Worm (Caenorhabditis elegans) whole organism, L3 larva: Measurements from ENCODE around the gene B0035.3.
A peak's percentile ranks its signal among the peaks of the same experiment; 100 is the strongest.

Experiments used
- ama-1 ChIP-seq: fragments of 150-350 bp; optimal IDR thresholded peaks from 2 replicates; lab custom pipeline; 2018
- ceh-28 ChIP-seq: fragments of 150-350 bp; optimal IDR thresholded peaks from 2 replicates; lab custom pipeline; 2014; ENCODE audit warnings: missing biosample characterization, missing genetic modification reagents, missing genetic modification characterization
- ceh-82 ChIP-seq: fragments of 150-350 bp; optimal IDR thresholded peaks from 2 replicates; lab custom pipeline; 2014; ENCODE audit warnings: missing biosample characterization, missing genetic modification characterization
- ceh-9 ChIP-seq: sonication (generic microtip); optimal IDR thresholded peaks from 2 replicates; lab custom pipeline; 2018; ENCODE audit warnings: missing biosample characterization, missing genetic modification characterization
- daf-12 ChIP-seq: fragments of 150-350 bp; optimal IDR thresholded peaks from 2 replicates; lab custom pipeline; 2014; ENCODE audit warnings: missing biosample characterization, missing genetic modification reagents, missing genetic modification characterization
- egl-27 ChIP-seq: sonication (generic microtip); optimal IDR thresholded peaks from 4 replicates; lab custom pipeline; 2017; ENCODE audit warnings: missing biosample characterization, missing genetic modification reagents, missing genetic modification characterization
- egl-5 ChIP-seq: fragments of 150-350 bp; optimal IDR thresholded peaks from 2 replicates; lab custom pipeline; 2017; ENCODE audit warnings: missing biosample characterization, missing genetic modification reagents, missing genetic modification characterization, inconsistent platforms
- elt-1 ChIP-seq: fragments of 150-350 bp; optimal IDR thresholded peaks from 2 replicates; lab custom pipeline; 2014; ENCODE audit warnings: missing biosample characterization, missing genetic modification characterization
- elt-2 ChIP-seq: sonication (generic microtip); optimal IDR thresholded peaks from 2 replicates; lab custom pipeline; 2016; ENCODE audit warnings: missing genetic modification reagents, mild to moderate bottlenecking, missing genetic modification characterization, missing compliant biosample characterization
- elt-3 ChIP-seq, 3 experiments: fragments of 150-350 bp in 1 of 3; sonication (generic microtip) in 2 of 3; optimal IDR thresholded peaks; 2 replicates in 2 of 3; 4 replicates in 1 of 3; lab custom pipeline; 2014 to 2017; ENCODE audit warnings: missing biosample characterization in 3 of 3, missing genetic modification characterization in 3 of 3
- eor-1 ChIP-seq, 2 experiments: fragments of 150-350 bp; optimal IDR thresholded peaks; 2 replicates each; lab custom pipeline; 2014 to 2018; ENCODE audit warnings: missing biosample characterization in 2 of 2, missing genetic modification characterization in 2 of 2
- fkh-10 ChIP-seq: sonication (generic microtip); optimal IDR thresholded peaks from 2 replicates; lab custom pipeline; 2017; ENCODE audit warnings: missing biosample characterization, missing genetic modification reagents, missing genetic modification characterization
- fkh-2 ChIP-seq: fragments of 150-350 bp; optimal IDR thresholded peaks from 2 replicates; lab custom pipeline; 2014; ENCODE audit warnings: missing biosample characterization, missing genetic modification reagents, missing genetic modification characterization
- fos-1 ChIP-seq: fragments of 150-350 bp; optimal IDR thresholded peaks from 2 replicates; lab custom pipeline; 2014; ENCODE audit warnings: missing biosample characterization, missing genetic modification characterization
- hmg-11 ChIP-seq: sonication (generic microtip); optimal IDR thresholded peaks from 2 replicates; lab custom pipeline; 2016; ENCODE audit warnings: missing genetic modification characterization, missing compliant biosample characterization
- lin-15B ChIP-seq: fragments of 150-350 bp; optimal IDR thresholded peaks from 2 replicates; lab custom pipeline; 2014; ENCODE audit warnings: missing biosample characterization, missing genetic modification characterization
- lin-39 ChIP-seq: fragments of 150-350 bp; optimal IDR thresholded peaks from 2 replicates; lab custom pipeline; 2018; ENCODE audit warnings: missing biosample characterization, missing genetic modification reagents, missing genetic modification characterization
- lsy-12 ChIP-seq: sonication (generic microtip); optimal IDR thresholded peaks from 2 replicates; lab custom pipeline; 2016; ENCODE audit warnings: mild to moderate bottlenecking, missing genetic modification characterization, missing compliant biosample characterization
- mdl-1 ChIP-seq: fragments of 150-350 bp; optimal IDR thresholded peaks from 2 replicates; lab custom pipeline; 2014; ENCODE audit warnings: missing biosample characterization, missing genetic modification characterization
- mml-1 ChIP-seq: fragments of 150-350 bp; sonication (generic microtip); optimal IDR thresholded peaks from 3 replicates; lab custom pipeline; 2014; ENCODE audit warnings: missing biosample characterization, missing genetic modification characterization
- nfya-1 ChIP-seq: sonication (generic microtip); optimal IDR thresholded peaks from 2 replicates; lab custom pipeline; 2017; ENCODE audit warnings: missing genetic modification characterization, mild to moderate bottlenecking, missing compliant biosample characterization, antibody characterized with exemption, moderate library complexity; ENCODE audit not compliant: insufficient read depth
- nhr-11 ChIP-seq: fragments of 150-350 bp; optimal IDR thresholded peaks from 2 replicates; lab custom pipeline; 2014; ENCODE audit warnings: missing biosample characterization, missing genetic modification characterization
- nhr-23 ChIP-seq: fragments of 150-350 bp; optimal IDR thresholded peaks from 2 replicates; lab custom pipeline; 2014; ENCODE audit warnings: missing biosample characterization, missing genetic modification reagents, missing genetic modification characterization
- nhr-237 ChIP-seq: fragments of 150-350 bp; optimal IDR thresholded peaks from 2 replicates; lab custom pipeline; 2014; ENCODE audit warnings: missing biosample characterization, missing genetic modification characterization
- nhr-28 ChIP-seq: fragments of 150-350 bp; optimal IDR thresholded peaks from 2 replicates; lab custom pipeline; 2014; ENCODE audit warnings: missing biosample characterization, missing genetic modification characterization
- nhr-43 ChIP-seq: sonication (generic microtip); optimal IDR thresholded peaks from 2 replicates; lab custom pipeline; 2016; ENCODE audit warnings: mild to moderate bottlenecking, missing genetic modification characterization, missing compliant biosample characterization; ENCODE audit not compliant: poor library complexity, severe bottlenecking
- nhr-67 ChIP-seq: fragments of 150-350 bp; optimal IDR thresholded peaks from 2 replicates; lab custom pipeline; 2014; ENCODE audit warnings: missing biosample characterization, missing genetic modification characterization
- nhr-76 ChIP-seq: fragments of 150-350 bp; sonication (generic microtip); optimal IDR thresholded peaks from 5 replicates; lab custom pipeline; 2014; ENCODE audit warnings: missing biosample characterization, missing genetic modification characterization
- nhr-77 ChIP-seq: fragments of 150-350 bp; optimal IDR thresholded peaks from 2 replicates; lab custom pipeline; 2014; ENCODE audit warnings: missing biosample characterization, missing genetic modification characterization
- pha-4 ChIP-seq: fragments of 150-350 bp; optimal IDR thresholded peaks from 2 replicates; lab custom pipeline; 2014; ENCODE audit warnings: missing biosample characterization, missing genetic modification reagents, missing genetic modification characterization
- pqm-1 ChIP-seq: fragments of 150-350 bp; optimal IDR thresholded peaks from 2 replicates; lab custom pipeline; 2017; ENCODE audit warnings: missing biosample characterization, missing genetic modification characterization, inconsistent platforms
- sea-2 ChIP-seq: fragments of 150-350 bp; sonication (generic microtip); optimal IDR thresholded peaks from 4 replicates; lab custom pipeline; 2014; ENCODE audit warnings: missing biosample characterization, missing genetic modification reagents, missing genetic modification characterization
- skn-1 ChIP-seq: fragments of 150-350 bp; optimal IDR thresholded peaks from 2 replicates; lab custom pipeline; 2014; ENCODE audit warnings: missing biosample characterization, missing genetic modification characterization
- snpc-4 ChIP-seq: fragments of 150-350 bp; optimal IDR thresholded peaks from 2 replicates; lab custom pipeline; 2014; ENCODE audit warnings: missing biosample characterization, missing genetic modification characterization
- tbx-2 ChIP-seq: sonication (generic microtip); optimal IDR thresholded peaks from 2 replicates; lab custom pipeline; 2016; ENCODE audit warnings: mild to moderate bottlenecking, missing genetic modification characterization, missing compliant biosample characterization
- unc-39 ChIP-seq: sonication (generic microtip); optimal IDR thresholded peaks from 4 replicates; lab custom pipeline; 2017; ENCODE audit warnings: missing biosample characterization, missing genetic modification characterization
- unc-62 ChIP-seq: fragments of 150-350 bp; sonication (generic microtip); optimal IDR thresholded peaks from 4 replicates; lab custom pipeline; 2014; ENCODE audit warnings: missing biosample characterization, missing genetic modification reagents, missing genetic modification characterization
- zag-1 ChIP-seq: fragments of 150-350 bp; optimal IDR thresholded peaks from 2 replicates; lab custom pipeline; 2014; ENCODE audit warnings: missing biosample characterization, missing genetic modification characterization
- ztf-11 ChIP-seq: fragments of 150-350 bp; optimal IDR thresholded peaks from 2 replicates; lab custom pipeline; 2014; ENCODE audit warnings: missing biosample characterization, missing genetic modification characterization
- ztf-4 ChIP-seq: fragments of 150-350 bp; optimal IDR thresholded peaks from 2 replicates; lab custom pipeline; 2014; ENCODE audit warnings: missing biosample characterization, missing genetic modification characterization

Gene B0035.3

ce11 chrIV:11307770-11308169, 7.0 kb downstream of the B0035.3 start:
- no peak for TF ChIP-seq ama-1
- TF ChIP-seq lsy-12 (tag; lab: Kevin White, UChicago), result peak; percentile 42
- no peak for TF ChIP-seq elt-2 (tag; lab: Kevin White, UChicago)
- TF ChIP-seq nhr-77 (tag; lab: Kevin White, UChicago), result no peak
- no peak for TF ChIP-seq ceh-28 (tag; lab: Kevin White, UChicago)
- TF ChIP-seq pha-4 (tag; lab: Kevin White, UChicago), result peak; percentile 16
- TF ChIP-seq elt-1 (tag; lab: Kevin White, UChicago), result no peak
- no peak for TF ChIP-seq mdl-1 (tag; lab: Kevin White, UChicago)
- TF ChIP-seq lin-15B (tag; lab: Kevin White, UChicago), result no peak
- no peak for TF ChIP-seq elt-3 (tag; optimal IDR thresholded peaks at IDR 0.05; lab: Kevin White, UChicago)
- no peak for TF ChIP-seq snpc-4 (tag; lab: Kevin White, UChicago)
- no peak for TF ChIP-seq fkh-2
- no peak for TF ChIP-seq egl-5
- TF ChIP-seq nfya-1 (tag; lab: Kevin White, UChicago), result no peak
- no peak for TF ChIP-seq zag-1 (tag; lab: Kevin White, UChicago)
- TF ChIP-seq ztf-4 (tag; lab: Kevin White, UChicago), result no peak

- TF ChIP-seq ceh-9 (tag; lab: Kevin White, UChicago) (no peak), nhr-43 (tag; lab: Kevin White, UChicago) (no peak), sea-2 (GFP tag; lab: Kevin White, UChicago) (no peak), elt-2 (tag; lab: Kevin White, UChicago) (peak; percentile 61)
Observed at ce11 chrIV:11306548-11306947, 8.2 kb downstream of the B0035.3 start, which contains the start of gene B0035.13. B0035.13 (minus strand) TSS chrIV:11306720.

- TF ChIP-seq nhr-23 (tag; lab: Kevin White, UChicago) (no peak), fkh-2 (no peak), nhr-67 (tag; lab: Kevin White, UChicago) (no peak), skn-1 (tag; lab: Kevin White, UChicago) (no peak), ztf-11 (no peak), nhr-43 (tag; lab: Kevin White, UChicago) (no peak), nhr-76 (tag; lab: Kevin White, UChicago) (no peak), tbx-2 (tag; lab: Kevin White, UChicago) (no peak), ceh-82 (tag; lab: Kevin White, UChicago) (no peak), unc-39 (tag; lab: Kevin White, UChicago) (no peak), ama-1 (no peak), snpc-4 (tag; lab: Kevin White, UChicago) (no peak)
Observed at ce11 chrIV:11304970-11305369, 9.8 kb downstream of the B0035.3 start.

ce11 chrIV:11298154-11299086, 16.4 kb downstream of the B0035.3 start, which contains the start of the genes B0035.15 and dnj-1:
B0035.15 (minus strand) TSS chrIV:11298252.
dnj-1 (plus strand) TSS chrIV:11299036.
- TF ChIP-seq mml-1 (tag; lab: Kevin White, UChicago) (no peak), nhr-43 (tag; lab: Kevin White, UChicago) (no peak), egl-27 (tag; lab: Kevin White, UChicago) (no peak), ceh-82 (tag; lab: Kevin White, UChicago) (no peak), elt-2 (tag; lab: Kevin White, UChicago) (peak; percentile 7), nhr-76 (tag; lab: Kevin White, UChicago) (no peak), snpc-4 (tag; lab: Kevin White, UChicago) (peak; percentile 33), egl-5 (peak; percentile 6), elt-3 (tag; optimal IDR thresholded peaks at IDR 0.05; lab: Kevin White, UChicago) (no peak), lin-39 (tag; lab: Kevin White, UChicago) (peak; percentile 27), daf-12 (no peak), tbx-2 (tag; lab: Kevin White, UChicago) (no peak), elt-1 (tag; lab: Kevin White, UChicago) (no peak), eor-1 (tag; optimal IDR thresholded peaks at IDR 0.05; lab: Kevin White, UChicago) (no peak), nhr-237 (no peak), pqm-1 (tag; lab: Kevin White, UChicago) (no peak), nhr-23 (tag; lab: Kevin White, UChicago) (peak; percentile 0), unc-39 (tag; lab: Kevin White, UChicago) (no peak), nhr-28 (tag; lab: Kevin White, UChicago) (no peak), lin-15B (tag; lab: Kevin White, UChicago) (peak; percentile 73), fkh-10 (GFP tag; lab: Kevin White, UChicago) (no peak), unc-62 (GFP tag; lab: Kevin White, UChicago) (no peak), fkh-2 (no peak), pha-4 (tag; lab: Kevin White, UChicago) (peak; percentile 63), ztf-4 (tag; lab: Kevin White, UChicago) (no peak), fos-1 (tag; lab: Kevin White, UChicago) (no peak), ama-1 (no peak), nhr-67 (tag; lab: Kevin White, UChicago) (no peak), ztf-11 (no peak), nhr-11 (no peak), ceh-9 (tag; lab: Kevin White, UChicago) (no peak), nfya-1 (tag; lab: Kevin White, UChicago) (peak; percentile 74), ceh-28 (tag; lab: Kevin White, UChicago) (peak; percentile 57), hmg-11 (peak; percentile 57)
